Worm (Caenorhabditis elegans) whole organism, L2 larva: ENCODE results near the gene fipr-13.

ENCODE experiments used
- aly-2 ChIP-seq: fragments of 150-350 bp; optimal IDR thresholded peaks from 2 replicates; lab custom pipeline; 2014; ENCODE audit warnings: missing biosample characterization, missing genetic modification characterization
- ceh-82 ChIP-seq: fragments of 150-350 bp; optimal IDR thresholded peaks from 2 replicates; lab custom pipeline; 2014; ENCODE audit warnings: missing biosample characterization, missing genetic modification characterization
- gmeb-1 ChIP-seq: fragments of 150-350 bp; optimal IDR thresholded peaks from 2 replicates; lab custom pipeline; 2014; ENCODE audit warnings: missing biosample characterization, missing genetic modification characterization
- lin-39 ChIP-seq: fragments of 150-350 bp; optimal IDR thresholded peaks from 2 replicates; lab custom pipeline; 2014; ENCODE audit warnings: missing biosample characterization, missing genetic modification reagents, missing genetic modification characterization
- nhr-11 ChIP-seq: fragments of 150-350 bp; optimal IDR thresholded peaks from 2 replicates; lab custom pipeline; 2014; ENCODE audit warnings: missing biosample characterization, missing genetic modification characterization
- nhr-237 ChIP-seq: fragments of 150-350 bp; optimal IDR thresholded peaks from 2 replicates; lab custom pipeline; 2014; ENCODE audit warnings: missing biosample characterization, missing genetic modification characterization
- unc-62 ChIP-seq: fragments of 150-350 bp; optimal IDR thresholded peaks from 2 replicates; lab custom pipeline; 2014; ENCODE audit warnings: missing biosample characterization, missing genetic modification reagents, missing genetic modification characterization

Gene fipr-13

DNA sequence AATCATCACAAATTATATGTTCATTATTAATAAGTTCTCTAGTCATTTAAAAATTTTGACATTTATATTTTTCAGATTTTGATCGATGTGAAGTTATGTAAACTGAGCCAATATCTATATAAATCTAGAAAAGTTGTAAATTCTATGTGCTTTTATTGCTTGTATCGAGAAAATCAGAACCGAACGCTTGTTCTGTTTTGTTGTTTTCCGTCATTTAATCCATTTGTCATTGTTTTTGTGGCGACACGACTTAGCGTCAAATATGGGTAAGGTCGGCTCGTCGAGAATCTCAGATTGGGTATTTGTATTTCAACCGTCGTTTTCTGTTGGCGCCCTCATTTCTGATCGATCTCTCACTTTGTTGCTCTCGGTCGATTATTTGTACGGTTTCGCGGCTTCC lies 50.0 kb downstream of the fipr-13 start, which contains the start of gene cht-5:
Gene cht-5, plus strand, starts transcription at position 301 of the 400 bp plus-strand sequence.
- TF ChIP-seq nhr-11 (tag; lab: Kevin White, UChicago) (no peak), lin-39 (tag; lab: Kevin White, UChicago) (no peak), gmeb-1 (tag; lab: Kevin White, UChicago) (no peak), unc-62 (GFP tag; lab: Kevin White, UChicago) (no peak), aly-2 (tag; lab: Kevin White, UChicago) (no peak), nhr-237 (tag; lab: Kevin White, UChicago) (no peak), ceh-82 (no peak)
